Worm (Caenorhabditis elegans): Measurements from ENCODE around the gene F42A6.6.

The F42A6.6 gene

ce11 chrIV:3294553-3295185 is 42.0 kb downstream of the F42A6.6 start, which contains the start of gene W08E12.7 (continued):
- TF ChIP-seq lin-29 (GFP tag; IDR thresholded peaks at IDR 0.05) (peak; percentile 71; the same call in 1 of the 2 replicates), aly-2 (tag; optimal IDR thresholded peaks at IDR 0.05) (no peak), egl-43 (GFP tag; IDR thresholded peaks at IDR 0.05) (no peak), arid-1 (GFP tag; conservative IDR thresholded peaks at IDR 0.05) (peak; percentile 74; the same call in 1 of the 2 replicates), nhr-10 (tag; optimal IDR thresholded peaks at IDR 0.05) (no peak), mdt-29 (GFP tag; IDR thresholded peaks at IDR 0.05) (peak; percentile 49; the same call in 1 of the 2 replicates), F49E8.2 (tag; optimal IDR thresholded peaks at IDR 0.05; ENCODE audit: borderline replicate concordance) (peak; percentile 38), hlh-11 (tag; optimal IDR thresholded peaks at IDR 0.05) (peak; percentile 87), gei-8 (GFP tag; optimal IDR thresholded peaks at IDR 0.05) (no peak), unc-39 (tag; optimal IDR thresholded peaks at IDR 0.05) (no peak), lin-38 (GFP tag; IDR thresholded peaks at IDR 0.05) (peak; percentile 100), zip-2 (tag; optimal IDR thresholded peaks at IDR 0.05) (peak; percentile 39), nhr-28 (tag; optimal IDR thresholded peaks at IDR 0.05) (peak; percentile 96), mdl-1 (tag; optimal IDR thresholded peaks at IDR 0.05) (peak; percentile 58 to 94), fos-1 (tag; optimal IDR thresholded peaks at IDR 0.05) (no peak), lsy-2 (tag; optimal IDR thresholded peaks at IDR 0.05) (peak; percentile 90 to 97), snpc-4 (tag; optimal IDR thresholded peaks at IDR 0.05) (peak; percentile 9), nhr-25 (tag; optimal IDR thresholded peaks at IDR 0.05; ENCODE audit: borderline replicate concordance, insufficient read depth) (peak; percentile 64), Y48G9A.11 (GFP tag; IDR thresholded peaks at IDR 0.05) (peak; percentile 61; the same call in 1 of the 2 replicates), daf-16 (GFP tag; optimal IDR thresholded peaks at IDR 0.05) (peak in 1 of 2 experiments; percentile 68), daf-16 (tag; optimal IDR thresholded peaks at IDR 0.05) (peak; percentile 93), mxl-3 (GFP tag; optimal IDR thresholded peaks at IDR 0.05) (peak; percentile 79), tra-1 (GFP tag; IDR thresholded peaks at IDR 0.05) (peak; percentile 64; the same call in 1 of the 2 replicates), ztf-11 (tag; optimal IDR thresholded peaks at IDR 0.05) (no peak), zip-11 (GFP tag; IDR thresholded peaks at IDR 0.05) (no peak), nhr-76 (tag; optimal IDR thresholded peaks at IDR 0.05) (no peak), duxl-1 (tag; optimal IDR thresholded peaks at IDR 0.05; ENCODE audit: poor library complexity) (peak; percentile 79), ceh-44 (GFP tag; IDR thresholded peaks at IDR 0.05) (peak; percentile 91), nhr-48 (tag; optimal IDR thresholded peaks at IDR 0.05) (peak; percentile 58), spr-1 (tag; optimal IDR thresholded peaks at IDR 0.05) (peak; percentile 68), lin-13 (GFP tag; optimal IDR thresholded peaks at IDR 0.05) (peak; percentile 97), daf-12 (tag; optimal IDR thresholded peaks at IDR 0.05) (no peak)

ce11 chrIV:3293800-3294493 is 42.7 kb downstream of the F42A6.6 start:
- TF ChIP-seq hlh-30 (tag; optimal IDR thresholded peaks at IDR 0.05; ENCODE audit: insufficient read depth): peak; percentile 20
- TF ChIP-seq set-16 (GFP tag; IDR thresholded peaks at IDR 0.05): peak; percentile 31; the same call in 1 of the 2 replicates
- no peak for TF ChIP-seq mep-1 (tag; optimal IDR thresholded peaks at IDR 0.05)
- TF ChIP-seq zip-2 (tag; optimal IDR thresholded peaks at IDR 0.05): no peak
- no peak for TF ChIP-seq nhr-48 (tag; optimal IDR thresholded peaks at IDR 0.05)
- no peak for TF ChIP-seq daf-19 (GFP tag; conservative IDR thresholded peaks at IDR 0.05)
- no peak for TF ChIP-seq cey-2 (tag; optimal IDR thresholded peaks at IDR 0.05; ENCODE audit: borderline replicate concordance, insufficient read depth)
- no peak for TF ChIP-seq ZK546.5 (tag; optimal IDR thresholded peaks at IDR 0.05)

All from whole organism, L4 larva.